Worm (Caenorhabditis elegans): Measurements from ENCODE around the gene C24A8.6.

DNA sequence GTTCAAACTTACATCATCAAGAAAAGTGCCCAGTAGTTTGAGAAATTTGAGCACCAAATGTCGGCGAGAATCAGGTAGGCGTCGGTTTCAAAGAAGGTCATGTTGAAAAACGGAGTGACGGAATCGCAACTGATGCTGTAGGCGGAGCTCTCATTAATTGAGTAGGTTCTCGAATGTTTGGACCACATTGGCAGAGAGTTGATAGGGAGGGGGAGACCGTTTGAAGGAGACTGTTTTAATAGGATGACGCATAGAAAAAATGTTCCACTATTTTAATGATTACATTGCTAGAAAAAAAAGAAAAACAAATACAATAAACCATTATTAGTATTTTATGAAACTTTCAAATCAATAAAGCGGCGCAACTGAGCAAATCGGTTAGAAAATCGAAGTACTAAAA, 31.0 kb upstream of the C24A8.6 start, which contains the start of gene F14H12.17:
- TF ChIP-seq snpc-4 (tag; optimal IDR thresholded peaks at IDR 0.05) (no peak), blmp-1 (tag; optimal IDR thresholded peaks at IDR 0.05) (no peak), ztf-11 (tag; optimal IDR thresholded peaks at IDR 0.05) (no peak), ham-2 (GFP tag; optimal IDR thresholded peaks at IDR 0.05) (no peak), nhr-237 (tag; optimal IDR thresholded peaks at IDR 0.05) (no peak), unc-62 (GFP tag; optimal IDR thresholded peaks at IDR 0.05) (no peak), tbx-8 (GFP tag; optimal IDR thresholded peaks at IDR 0.05) (no peak), elt-3 (tag; optimal IDR thresholded peaks at IDR 0.05) (no peak)
